Fruit fly (Drosophila melanogaster) whole organism, pupa: ENCODE data around the gene PK1-R.

Source experiments
- CG10348 ChIP-seq: fragments of 200-800 bp; sonication (Bioruptor generic); IDR thresholded peaks from 2 replicates; pipeline ENCODE4 v1.3.6; 2022; ENCODE audit warnings: missing biosample characterization, missing genetic modification characterization
- CG12605 ChIP-seq: fragments of 200-800 bp; sonication (Bioruptor generic); IDR thresholded peaks from 2 replicates; pipeline ENCODE4 v1.3.6; 2022; ENCODE audit warnings: missing biosample characterization, missing genetic modification characterization
- CG13204 ChIP-seq: fragments of 200-800 bp; sonication (Bioruptor generic); optimal IDR thresholded peaks from 2 replicates; lab custom pipeline; 2018; ENCODE audit warnings: missing biosample characterization, mild to moderate bottlenecking, missing genetic modification characterization, moderate library complexity
- CG14655 ChIP-seq: fragments of 200-800 bp; sonication (Bioruptor generic); optimal IDR thresholded peaks from 3 replicates; lab custom pipeline; 2017; ENCODE audit warnings: mild to moderate bottlenecking, missing biosample characterization, missing genetic modification reagents, missing genetic modification characterization
- CG15710 ChIP-seq: fragments of 200-800 bp; sonication (Bioruptor generic); optimal IDR thresholded peaks from 2 replicates; lab custom pipeline; 2018; ENCODE audit warnings: missing biosample characterization, mild to moderate bottlenecking, missing genetic modification characterization, moderate library complexity
- CG17806 ChIP-seq: fragments of 200-800 bp; sonication (Bioruptor generic); optimal IDR thresholded peaks from 2 replicates; lab custom pipeline; 2018; ENCODE audit warnings: missing biosample characterization, mild to moderate bottlenecking, missing genetic modification characterization, moderate library complexity
- CG32121 ChIP-seq: fragments of 200-800 bp; sonication (Bioruptor generic); IDR thresholded peaks from 2 replicates; pipeline ENCODE4 v1.3.6; 2022; ENCODE audit warnings: missing biosample characterization, missing genetic modification characterization
- CG34367 ChIP-seq: fragments of 200-800 bp; sonication (Bioruptor generic); optimal IDR thresholded peaks from 2 replicates; lab custom pipeline; 2018; ENCODE audit warnings: missing biosample characterization, mild to moderate bottlenecking, missing genetic modification characterization
- CG4496 ChIP-seq: fragments of 200-800 bp; sonication (Bioruptor generic); IDR thresholded peaks from 3 replicates; pipeline ENCODE4 v1.3.6; 2022; ENCODE audit warnings: missing biosample characterization, missing genetic modification characterization
- CG8159 ChIP-seq: fragments of 200-800 bp; sonication (Bioruptor generic); optimal IDR thresholded peaks from 3 replicates; lab custom pipeline; 2018; ENCODE audit warnings: missing biosample characterization, mild to moderate bottlenecking, missing genetic modification characterization, moderate library complexity
- CG8301 ChIP-seq: fragments of 200-800 bp; sonication (Bioruptor generic); optimal IDR thresholded peaks from 2 replicates; lab custom pipeline; 2018; ENCODE audit warnings: missing biosample characterization, mild to moderate bottlenecking, missing genetic modification characterization
- CG9948 ChIP-seq: fragments of 200-800 bp; sonication (Bioruptor generic); optimal IDR thresholded peaks from 2 replicates; lab custom pipeline; 2018; ENCODE audit warnings: missing biosample characterization, mild to moderate bottlenecking, missing genetic modification characterization, moderate library complexity
- D1 ChIP-seq: fragments of 200-800 bp; sonication (Bioruptor generic); optimal IDR thresholded peaks from 2 replicates; lab custom pipeline; 2018; ENCODE audit warnings: missing biosample characterization, mild to moderate bottlenecking, missing genetic modification characterization, moderate library complexity
- EcR ChIP-seq: fragments of 200-800 bp; sonication (Bioruptor generic); optimal IDR thresholded peaks from 3 replicates; lab custom pipeline; 2019; ENCODE audit warnings: missing biosample characterization, missing genetic modification characterization, mild to moderate bottlenecking, moderate library complexity, missing genetic modification reagents
- Ets98B ChIP-seq: fragments of 200-800 bp; sonication (Bioruptor generic); IDR thresholded peaks from 2 replicates; pipeline ENCODE4 v1.3.6; 2022; ENCODE audit warnings: missing biosample characterization, missing genetic modification characterization
- Pif1A ChIP-seq: fragments of 200-800 bp; sonication (Bioruptor generic); optimal IDR thresholded peaks from 3 replicates; lab custom pipeline; 2016; ENCODE audit warnings: missing biosample characterization, missing genetic modification characterization
- Pif1B ChIP-seq: fragments of 200-800 bp; sonication (Bioruptor generic); optimal IDR thresholded peaks from 3 replicates; lab custom pipeline; 2016; ENCODE audit warnings: missing biosample characterization, missing genetic modification characterization
- Snoo ChIP-seq: fragments of 200-800 bp; sonication (Bioruptor generic); optimal IDR thresholded peaks from 3 replicates; lab custom pipeline; 2017; ENCODE audit warnings: missing biosample characterization, mild to moderate bottlenecking, missing genetic modification characterization, inconsistent platforms
- fd96Ca ChIP-seq: fragments of 200-800 bp; sonication (Bioruptor generic); IDR thresholded peaks from 3 replicates; pipeline ENCODE4 v1.3.6; 2022; ENCODE audit warnings: missing biosample characterization, missing genetic modification characterization
- gl ChIP-seq: fragments of 200-800 bp; sonication (Bioruptor generic); optimal IDR thresholded peaks from 2 replicates; lab custom pipeline; 2018; ENCODE audit warnings: missing biosample characterization, mild to moderate bottlenecking, missing genetic modification characterization
- rn ChIP-seq: fragments of 200-800 bp; sonication (Bioruptor generic); IDR thresholded peaks from 2 replicates; pipeline ENCODE4 v1.3.6; 2022; ENCODE audit warnings: missing biosample characterization, missing genetic modification characterization

PK1-R gene

dm6 chr3R:14061988-14062868, 40.7 kb downstream of the PK1-R start:
- TF ChIP-seq EcR (GFP tag; lab: Kevin White, UChicago) (peak; percentile 42), CG4496 (GFP tag; lab: Robert Waterston, UW) (peak; percentile 66), CG8159 (peak; percentile 94), CG14655 (GFP tag; lab: Kevin White, UChicago) (peak; percentile 66), Pif1B (GFP tag; lab: Kevin White, UChicago) (no peak), rn (GFP tag; lab: Robert Waterston, UW) (no peak), CG13204 (GFP tag; lab: Kevin White, UChicago) (no peak), gl (tag; lab: Kevin White, UChicago) (peak; percentile 17), D1 (tag; lab: Kevin White, UChicago) (peak; percentile 28), Snoo (no peak), CG15710 (tag; lab: Kevin White, UChicago) (peak; percentile 90), fd96Ca (GFP tag; lab: Robert Waterston, UW) (no peak), CG9948 (tag; lab: Kevin White, UChicago) (peak; percentile 81), Pif1A (peak; percentile 40), CG17806 (tag; lab: Kevin White, UChicago) (peak; percentile 86), CG10348 (GFP tag; lab: Robert Waterston, UW) (no peak), CG32121 (GFP tag; lab: Robert Waterston, UW) (no peak), CG12605 (no peak), CG34367 (tag; lab: Kevin White, UChicago) (peak; percentile 70), Ets98B (no peak), CG8301 (tag; lab: Kevin White, UChicago) (peak; percentile 49)
- TF ChIP-seq, all 21 proteins: peak for 12

- TF ChIP-seq CG32121 (GFP tag; lab: Robert Waterston, UW) (peak; percentile 88), Ets98B (peak; percentile 94), fd96Ca (GFP tag; lab: Robert Waterston, UW) (no peak; the same call in 2 of the 3 replicates), D1 (tag; lab: Kevin White, UChicago) (peak; percentile 55), CG8301 (tag; lab: Kevin White, UChicago) (peak; percentile 67), Pif1A (peak; percentile 97), rn (GFP tag; lab: Robert Waterston, UW) (peak; percentile 77), CG10348 (GFP tag; lab: Robert Waterston, UW) (no peak), EcR (GFP tag; lab: Kevin White, UChicago) (peak; percentile 87), Pif1B (GFP tag; lab: Kevin White, UChicago) (peak; percentile 94), CG13204 (GFP tag; lab: Kevin White, UChicago) (peak; percentile 99), Snoo (peak; percentile 87), CG12605 (peak; percentile 99), CG9948 (tag; lab: Kevin White, UChicago) (peak; percentile 84), CG4496 (GFP tag; lab: Robert Waterston, UW) (peak; percentile 96), CG14655 (GFP tag; lab: Kevin White, UChicago) (peak; percentile 67), CG15710 (tag; lab: Kevin White, UChicago) (peak; percentile 87), CG17806 (tag; lab: Kevin White, UChicago) (peak; percentile 86), CG8159 (peak; percentile 84), gl (tag; lab: Kevin White, UChicago) (peak; percentile 99), CG34367 (tag; lab: Kevin White, UChicago) (peak; percentile 94)
Observed at dm6 chr3R:14061049-14061987, 41.6 kb downstream of the PK1-R start.

- TF ChIP-seq gl (tag; lab: Kevin White, UChicago) = no peak
- no peak for TF ChIP-seq Pif1B (GFP tag; lab: Kevin White, UChicago)
- no peak for TF ChIP-seq CG10348 (GFP tag; lab: Robert Waterston, UW)
- no peak for TF ChIP-seq CG14655 (GFP tag; lab: Kevin White, UChicago)
- TF ChIP-seq CG12605 = no peak
- no peak for TF ChIP-seq fd96Ca (GFP tag; lab: Robert Waterston, UW)
- TF ChIP-seq D1 (tag; lab: Kevin White, UChicago) = no peak
- TF ChIP-seq Snoo = no peak
Observed at dm6 chr3R:14060399-14060798, 42.5 kb downstream of the PK1-R start.

dm6 chr3R:14059703-14060300, 43.1 kb downstream of the PK1-R start:
- TF ChIP-seq EcR (GFP tag; lab: Kevin White, UChicago) = no peak
- TF ChIP-seq CG10348 (GFP tag; lab: Robert Waterston, UW) = no peak
- no peak for TF ChIP-seq Pif1A
- no peak for TF ChIP-seq Ets98B
- no peak for TF ChIP-seq rn (GFP tag; lab: Robert Waterston, UW)
- TF ChIP-seq CG34367 (tag; lab: Kevin White, UChicago) = no peak
- no peak for TF ChIP-seq Snoo
- TF ChIP-seq CG13204 (GFP tag; lab: Kevin White, UChicago) = no peak
- no peak for TF ChIP-seq CG8159
- no peak for TF ChIP-seq fd96Ca (GFP tag; lab: Robert Waterston, UW)
- TF ChIP-seq Pif1B (GFP tag; lab: Kevin White, UChicago) = no peak
- no peak for TF ChIP-seq CG4496 (GFP tag; lab: Robert Waterston, UW)
